Worm (Caenorhabditis elegans) whole organism, L3 larva: ENCODE measurements around the gene cal-7.

Experiments used
- ceh-82 ChIP-seq: fragments of 150-350 bp; optimal IDR thresholded peaks from 2 replicates; lab custom pipeline; 2014; ENCODE audit warnings: missing biosample characterization, missing genetic modification characterization
- elt-1 ChIP-seq: fragments of 150-350 bp; optimal IDR thresholded peaks from 2 replicates; lab custom pipeline; 2014; ENCODE audit warnings: missing biosample characterization, missing genetic modification characterization
- fkh-10 ChIP-seq: sonication (generic microtip); optimal IDR thresholded peaks from 2 replicates; lab custom pipeline; 2017; ENCODE audit warnings: missing biosample characterization, missing genetic modification reagents, missing genetic modification characterization
- hmg-11 ChIP-seq: sonication (generic microtip); optimal IDR thresholded peaks from 2 replicates; lab custom pipeline; 2016; ENCODE audit warnings: missing genetic modification characterization, missing compliant biosample characterization
- nhr-237 ChIP-seq: fragments of 150-350 bp; optimal IDR thresholded peaks from 2 replicates; lab custom pipeline; 2014; ENCODE audit warnings: missing biosample characterization, missing genetic modification characterization
- nhr-76 ChIP-seq: fragments of 150-350 bp; sonication (generic microtip); optimal IDR thresholded peaks from 5 replicates; lab custom pipeline; 2014; ENCODE audit warnings: missing biosample characterization, missing genetic modification characterization
- skn-1 ChIP-seq: fragments of 150-350 bp; optimal IDR thresholded peaks from 2 replicates; lab custom pipeline; 2014; ENCODE audit warnings: missing biosample characterization, missing genetic modification characterization
- snpc-4 ChIP-seq: fragments of 150-350 bp; optimal IDR thresholded peaks from 2 replicates; lab custom pipeline; 2014; ENCODE audit warnings: missing biosample characterization, missing genetic modification characterization

ce11 chrV:9701861-9702260, 32.0 kb upstream of the cal-7 start:
- TF ChIP-seq hmg-11 (no peak), fkh-10 (GFP tag; lab: Kevin White, UChicago) (no peak), nhr-76 (tag; lab: Kevin White, UChicago) (no peak), ceh-82 (no peak), snpc-4 (no peak), elt-1 (tag; lab: Kevin White, UChicago) (no peak), skn-1 (tag; lab: Kevin White, UChicago) (no peak), nhr-237 (tag; lab: Kevin White, UChicago) (no peak)
